1 fruit fly cellular context compared by ENCODE assay signal in genomic region chr3R:21297387-21297956, dm6.
TF ChIP-seq lines count a peak whose summit lies in the region.

No protein-coding gene starts in this region.

TF ChIP-seq in whole organism, embryonic, 481 proteins besides CTCF, POLR2A, EP300 and RAD21 (continued from another document and continues in another):
- TF ChIP-seq CG13296 (GFP tag; optimal IDR thresholded peaks at IDR 0.05; lab: Kevin White, UChicago): peak; percentile 89
- peak; percentile 72 for TF ChIP-seq CG18011 (GFP tag; optimal IDR thresholded peaks at IDR 0.05; lab: Kevin White, UChicago)
- peak; percentile 59 for TF ChIP-seq corto (GFP tag; optimal IDR thresholded peaks at IDR 0.05; lab: Kevin White, UChicago)
- no peak for TF ChIP-seq wor (GFP tag; IDR thresholded peaks at IDR 0.05; lab: Robert Waterston, UW)
- peak; percentile 82 for TF ChIP-seq eyg (GFP tag; optimal IDR thresholded peaks at IDR 0.05; lab: Kevin White, UChicago)
- no peak for TF ChIP-seq lmd (GFP tag; IDR thresholded peaks at IDR 0.05; lab: Robert Waterston, UW)
- TF ChIP-seq Dref (GFP tag; IDR thresholded peaks at IDR 0.05; lab: Robert Waterston, UW): no peak
- peak; percentile 73 for TF ChIP-seq CG2120 (GFP tag; optimal IDR thresholded peaks at IDR 0.05; lab: Kevin White, UChicago)
- peak; percentile 92 for TF ChIP-seq Hmr (GFP tag; optimal IDR thresholded peaks at IDR 0.05; lab: Kevin White, UChicago)
- TF ChIP-seq CG11456 (GFP tag; IDR thresholded peaks at IDR 0.05; lab: Robert Waterston, UW): no peak
- peak; percentile 95 for TF ChIP-seq CG6813 (GFP tag; optimal IDR thresholded peaks at IDR 0.05; lab: Kevin White, UChicago)
- TF ChIP-seq stc (GFP tag; IDR thresholded peaks at IDR 0.05; lab: Robert Waterston, UW): no peak
- peak; percentile 36 for TF ChIP-seq CG9437 (GFP tag; optimal IDR thresholded peaks at IDR 0.05; lab: Kevin White, UChicago)
- TF ChIP-seq CG17829 (tag; optimal IDR thresholded peaks at IDR 0.05; lab: Kevin White, UChicago): no peak
- TF ChIP-seq CG3407 (GFP tag; optimal IDR thresholded peaks at IDR 0.05; lab: Kevin White, UChicago): peak; percentile 90
- peak; percentile 72 for TF ChIP-seq CG14965 (GFP tag; optimal IDR thresholded peaks at IDR 0.05; lab: Kevin White, UChicago; ENCODE audit: borderline replicate concordance)
- no peak for TF ChIP-seq HLHmδ (GFP tag; optimal IDR thresholded peaks at IDR 0.05; lab: Kevin White, UChicago)
- no peak for TF ChIP-seq CG34224 (GFP tag; IDR thresholded peaks at IDR 0.05; lab: Robert Waterston, UW; ENCODE audit: partially characterized antibody)
- TF ChIP-seq dmrt99B (tag; optimal IDR thresholded peaks at IDR 0.05; lab: Kevin White, UChicago): peak; percentile 60
- peak; percentile 38 for TF ChIP-seq gcm (GFP tag; optimal IDR thresholded peaks at IDR 0.05; lab: Kevin White, UChicago)
- peak; percentile 58 for TF ChIP-seq CG15514 (GFP tag; optimal IDR thresholded peaks at IDR 0.05; lab: Kevin White, UChicago)
- TF ChIP-seq TFAM (GFP tag; optimal IDR thresholded peaks at IDR 0.05; lab: Kevin White, UChicago): peak; percentile 44
- peak; percentile 77 for TF ChIP-seq BtbVII (GFP tag; optimal IDR thresholded peaks at IDR 0.05; lab: Kevin White, UChicago)
- TF ChIP-seq CG8478 (optimal IDR thresholded peaks at IDR 0.05; lab: Kevin White, UChicago): no peak
- TF ChIP-seq CG1602 (GFP tag; optimal IDR thresholded peaks at IDR 0.05; lab: Kevin White, UChicago): peak; percentile 3
- TF ChIP-seq insv (GFP tag; optimal IDR thresholded peaks at IDR 0.05; lab: Kevin White, UChicago): peak in 1 of 2 experiments; percentile 13
- TF ChIP-seq org-1 (GFP tag; optimal IDR thresholded peaks at IDR 0.05; lab: Kevin White, UChicago): peak; percentile 75
- no peak for TF ChIP-seq slbo (GFP tag; IDR thresholded peaks at IDR 0.05; lab: Robert Waterston, UW)
- TF ChIP-seq sob (GFP tag; IDR thresholded peaks at IDR 0.05; lab: Robert Waterston, UW): no peak
- peak; percentile 74 for TF ChIP-seq sug (tag; optimal IDR thresholded peaks at IDR 0.05; lab: Kevin White, UChicago)
- peak in 1 of 3 experiments; percentile 19 for TF ChIP-seq Stat92E (GFP tag; optimal IDR thresholded peaks at IDR 0.05; lab: Kevin White, UChicago)
- TF ChIP-seq Hsf (GFP tag; optimal IDR thresholded peaks at IDR 0.05; lab: Kevin White, UChicago): peak; percentile 50
- TF ChIP-seq z (GFP tag; IDR thresholded peaks at IDR 0.05; lab: Robert Waterston, UW): no peak
- TF ChIP-seq CG10654 (GFP tag; optimal IDR thresholded peaks at IDR 0.05; lab: Kevin White, UChicago): peak; percentile 49
- TF ChIP-seq Ets65A (GFP tag; lab: Kevin White, UChicago): peak; percentile 17
- TF ChIP-seq MBD-R2 (GFP tag; IDR thresholded peaks at IDR 0.05; lab: Robert Waterston, UW): no peak
- TF ChIP-seq nmo (GFP tag; optimal IDR thresholded peaks at IDR 0.05; lab: Kevin White, UChicago): no peak
- TF ChIP-seq Rfx (GFP tag; IDR thresholded peaks at IDR 0.05; lab: Robert Waterston, UW): no peak
- TF ChIP-seq CG6654 (GFP tag; optimal IDR thresholded peaks at IDR 0.05; lab: Kevin White, UChicago): no peak
- peak in 1 of 2 experiments; percentile 2 for TF ChIP-seq chif (GFP tag; optimal IDR thresholded peaks at IDR 0.05; lab: Kevin White, UChicago)
- TF ChIP-seq CG30431 (GFP tag; optimal IDR thresholded peaks at IDR 0.05; lab: Kevin White, UChicago): no peak
- peak; percentile 79 for TF ChIP-seq CG12659 (GFP tag; optimal IDR thresholded peaks at IDR 0.05; lab: Kevin White, UChicago)
- no peak for TF ChIP-seq zf30C (GFP tag; optimal IDR thresholded peaks at IDR 0.05; lab: Kevin White, UChicago)
- TF ChIP-seq Hr78 (GFP tag; optimal IDR thresholded peaks at IDR 0.05; lab: Kevin White, UChicago): peak in 1 of 2 experiments; percentile 35
- TF ChIP-seq Dbx (GFP tag; IDR thresholded peaks at IDR 0.05; lab: Robert Waterston, UW): no peak
- TF ChIP-seq ATbp (GFP tag; optimal IDR thresholded peaks at IDR 0.05; lab: Kevin White, UChicago): peak; percentile 95
- TF ChIP-seq CG1792 (GFP tag; optimal IDR thresholded peaks at IDR 0.05; lab: Kevin White, UChicago): peak; percentile 46
- TF ChIP-seq CG34422 (GFP tag; IDR thresholded peaks at IDR 0.05; lab: Robert Waterston, UW): no peak
- TF ChIP-seq CG7987 (GFP tag; optimal IDR thresholded peaks at IDR 0.05; lab: Kevin White, UChicago): peak; percentile 85
- TF ChIP-seq CG7357 (GFP tag; IDR thresholded peaks at IDR 0.05; lab: Robert Waterston, UW): 0 out of 3 replicates have a peak, but pooled peaks have one; percentile 32
- TF ChIP-seq CG10431 (GFP tag; optimal IDR thresholded peaks at IDR 0.05; lab: Kevin White, UChicago): peak; percentile 82
- TF ChIP-seq Dad (GFP tag; optimal IDR thresholded peaks at IDR 0.05; lab: Kevin White, UChicago): peak; percentile 77
- TF ChIP-seq shn (GFP tag; optimal IDR thresholded peaks at IDR 0.05; lab: Kevin White, UChicago): peak; percentile 10
- peak; percentile 77 for TF ChIP-seq CG6683 (GFP tag; optimal IDR thresholded peaks at IDR 0.05; lab: Kevin White, UChicago)
- TF ChIP-seq CG18476 (GFP tag; optimal IDR thresholded peaks at IDR 0.05; lab: Kevin White, UChicago): peak; percentile 64
- TF ChIP-seq kah (GFP tag; optimal IDR thresholded peaks at IDR 0.05; lab: Kevin White, UChicago): peak; percentile 57
- TF ChIP-seq fd3F (GFP tag; optimal IDR thresholded peaks at IDR 0.05; lab: Kevin White, UChicago): peak; percentile 65
- peak; percentile 20 for TF ChIP-seq CG30020 (tag; optimal IDR thresholded peaks at IDR 0.05; lab: Kevin White, UChicago)
- TF ChIP-seq sima (GFP tag; optimal IDR thresholded peaks at IDR 0.05; lab: Kevin White, UChicago): peak; percentile 62
- TF ChIP-seq CG4730 (GFP tag; IDR thresholded peaks at IDR 0.05; lab: Robert Waterston, UW): no peak
- TF ChIP-seq Oli (tag; optimal IDR thresholded peaks at IDR 0.05; lab: Kevin White, UChicago): peak; percentile 7
- peak; percentile 12 for TF ChIP-seq CG7745 (tag; optimal IDR thresholded peaks at IDR 0.05; lab: Kevin White, UChicago)
- TF ChIP-seq PHDP (tag; optimal IDR thresholded peaks at IDR 0.05; lab: Kevin White, UChicago): peak; percentile 74
- TF ChIP-seq unpg (GFP tag; optimal IDR thresholded peaks at IDR 0.05; lab: Kevin White, UChicago): peak; percentile 51
- no peak for TF ChIP-seq ind (GFP tag; optimal IDR thresholded peaks at IDR 0.05; lab: Kevin White, UChicago)
- TF ChIP-seq trem (tag; optimal IDR thresholded peaks at IDR 0.05; lab: Kevin White, UChicago): peak; percentile 30
- peak; percentile 56 for TF ChIP-seq her (GFP tag; optimal IDR thresholded peaks at IDR 0.05; lab: Kevin White, UChicago)
- TF ChIP-seq Antp (GFP tag; optimal IDR thresholded peaks at IDR 0.05; lab: Kevin White, UChicago): peak; percentile 20
- no peak for TF ChIP-seq CG6689 (GFP tag; IDR thresholded peaks at IDR 0.05; lab: Robert Waterston, UW)
- TF ChIP-seq Med (GFP tag; lab: Kevin White, UChicago): peak; percentile 94
- peak; percentile 80 for TF ChIP-seq CG12299 (tag; optimal IDR thresholded peaks at IDR 0.05; lab: Kevin White, UChicago)
- no peak for TF ChIP-seq fu2 (GFP tag; optimal IDR thresholded peaks at IDR 0.05; lab: Kevin White, UChicago)
- no peak for TF ChIP-seq hkb (optimal IDR thresholded peaks at IDR 0.05; lab: Kevin White, UChicago)
- no peak for TF ChIP-seq hkb (GFP tag; IDR thresholded peaks at IDR 0.05; lab: Robert Waterston, UW)
- TF ChIP-seq cas (GFP tag; IDR thresholded peaks at IDR 0.05; lab: Robert Waterston, UW): no peak
- TF ChIP-seq Rx (GFP tag; IDR thresholded peaks at IDR 0.05; lab: Robert Waterston, UW): no peak
- TF ChIP-seq grau (tag; optimal IDR thresholded peaks at IDR 0.05; lab: Kevin White, UChicago): peak; percentile 33
- no peak for TF ChIP-seq aop (GFP tag; IDR thresholded peaks at IDR 0.05; lab: Robert Waterston, UW)
- peak; percentile 59 for TF ChIP-seq twi (tag; optimal IDR thresholded peaks at IDR 0.05; lab: Kevin White, UChicago)
- peak; percentile 54 for TF ChIP-seq nom (GFP tag; optimal IDR thresholded peaks at IDR 0.05; lab: Kevin White, UChicago)
- TF ChIP-seq CG10274 (GFP tag; optimal IDR thresholded peaks at IDR 0.05; lab: Kevin White, UChicago): peak; percentile 97
- no peak for TF ChIP-seq hth (optimal IDR thresholded peaks at IDR 0.05; lab: Kevin White, UChicago)
- no peak for TF ChIP-seq H2.0 (GFP tag; IDR thresholded peaks at IDR 0.05; lab: Robert Waterston, UW)
- TF ChIP-seq zen (tag; optimal IDR thresholded peaks at IDR 0.05; lab: Kevin White, UChicago): no peak
- no peak for TF ChIP-seq CG8765 (GFP tag; IDR thresholded peaks at IDR 0.05; lab: Robert Waterston, UW)
- no peak for TF ChIP-seq HmgD (GFP tag; optimal IDR thresholded peaks at IDR 0.05; lab: Kevin White, UChicago)
- no peak for TF ChIP-seq CG16813 (GFP tag; IDR thresholded peaks at IDR 0.05; lab: Robert Waterston, UW; ENCODE audit: partially characterized antibody)
- TF ChIP-seq B-H2 (GFP tag; optimal IDR thresholded peaks at IDR 0.05; lab: Kevin White, UChicago): peak; percentile 89
- no peak for TF ChIP-seq CG15073 (GFP tag; optimal IDR thresholded peaks at IDR 0.05; lab: Kevin White, UChicago)
- TF ChIP-seq wdn (GFP tag; IDR thresholded peaks at IDR 0.05; lab: Robert Waterston, UW): no peak
- TF ChIP-seq CG11560 (tag; IDR thresholded peaks at IDR 0.05; lab: Robert Waterston, UW): no peak
- peak; percentile 2 for TF ChIP-seq CG4424 (GFP tag; optimal IDR thresholded peaks at IDR 0.05; lab: Kevin White, UChicago)
- peak; percentile 45 for TF ChIP-seq bcd (GFP tag; optimal IDR thresholded peaks at IDR 0.05; lab: Kevin White, UChicago)
- peak; percentile 76 for TF ChIP-seq cg (GFP tag; optimal IDR thresholded peaks at IDR 0.05; lab: Kevin White, UChicago)
- no peak for TF ChIP-seq dimm (GFP tag; IDR thresholded peaks at IDR 0.05; lab: Robert Waterston, UW)
- TF ChIP-seq CG1529 (GFP tag; optimal IDR thresholded peaks at IDR 0.05; lab: Kevin White, UChicago): peak; percentile 64
- TF ChIP-seq Ets97D (GFP tag; optimal IDR thresholded peaks at IDR 0.05; lab: Kevin White, UChicago): no peak
- TF ChIP-seq schlank (tag; optimal IDR thresholded peaks at IDR 0.05; lab: Kevin White, UChicago): peak; percentile 89
- peak; percentile 78 for TF ChIP-seq NK7.1 (GFP tag; optimal IDR thresholded peaks at IDR 0.05; lab: Kevin White, UChicago)
- peak; percentile 14 for TF ChIP-seq pb (GFP tag; optimal IDR thresholded peaks at IDR 0.05; lab: Kevin White, UChicago)
- peak; percentile 48 for TF ChIP-seq Nf-YB (GFP tag; optimal IDR thresholded peaks at IDR 0.05; lab: Kevin White, UChicago)
- TF ChIP-seq Bdp1 (GFP tag; optimal IDR thresholded peaks at IDR 0.05; lab: Kevin White, UChicago): peak; percentile 58
- TF ChIP-seq ash1 (GFP tag; optimal IDR thresholded peaks at IDR 0.05; lab: Kevin White, UChicago): peak; percentile 60
- TF ChIP-seq CG8944 (GFP tag; optimal IDR thresholded peaks at IDR 0.05; lab: Kevin White, UChicago): peak; percentile 2
- TF ChIP-seq Optix (GFP tag; IDR thresholded peaks at IDR 0.05; lab: Robert Waterston, UW): no peak
- peak; percentile 96 for TF ChIP-seq lab (GFP tag; optimal IDR thresholded peaks at IDR 0.05; lab: Kevin White, UChicago)
- no peak for TF ChIP-seq Dll (GFP tag; IDR thresholded peaks at IDR 0.05; lab: Robert Waterston, UW; ENCODE audit: partially characterized antibody)
- peak; percentile 83 for TF ChIP-seq gsb-n (tag; optimal IDR thresholded peaks at IDR 0.05; lab: Kevin White, UChicago)
- no peak for TF ChIP-seq ato (GFP tag; IDR thresholded peaks at IDR 0.05; lab: Robert Waterston, UW; ENCODE audit: partially characterized antibody)
- peak; percentile 31 for TF ChIP-seq Deaf1 (tag; optimal IDR thresholded peaks at IDR 0.05; lab: Kevin White, UChicago)
- no peak for TF ChIP-seq Dip3 (GFP tag; optimal IDR thresholded peaks at IDR 0.05; lab: Kevin White, UChicago)
- peak; percentile 67 to 82 for TF ChIP-seq Trl (optimal IDR thresholded peaks at IDR 0.05; lab: Kevin White, UChicago)
- peak; percentile 76 for TF ChIP-seq Trl (GFP tag; optimal IDR thresholded peaks at IDR 0.05; lab: Kevin White, UChicago)
- TF ChIP-seq CG31441 (GFP tag; IDR thresholded peaks at IDR 0.05; lab: Robert Waterston, UW): no peak
- TF ChIP-seq seq (GFP tag; IDR thresholded peaks at IDR 0.05; lab: Robert Waterston, UW): no peak
- no peak for TF ChIP-seq dan (GFP tag; IDR thresholded peaks at IDR 0.05; lab: Robert Waterston, UW)
- TF ChIP-seq Atf3 (GFP tag; optimal IDR thresholded peaks at IDR 0.05; lab: Kevin White, UChicago): peak; percentile 14
- no peak for TF ChIP-seq Poxn (GFP tag; IDR thresholded peaks at IDR 0.05; lab: Robert Waterston, UW)
- no peak for TF ChIP-seq CG10321 (GFP tag; IDR thresholded peaks at IDR 0.05; lab: Robert Waterston, UW)
- no peak for TF ChIP-seq nerfin-2 (GFP tag; IDR thresholded peaks at IDR 0.05; lab: Robert Waterston, UW; ENCODE audit: partially characterized antibody)
- TF ChIP-seq sens-2 (GFP tag; IDR thresholded peaks at IDR 0.05; lab: Robert Waterston, UW): no peak
- TF ChIP-seq mam (GFP tag; optimal IDR thresholded peaks at IDR 0.05; lab: Kevin White, UChicago): no peak
- peak; percentile 25 for TF ChIP-seq btn (GFP tag; optimal IDR thresholded peaks at IDR 0.05; lab: Kevin White, UChicago)
- TF ChIP-seq tgo (GFP tag; IDR thresholded peaks at IDR 0.05; lab: Robert Waterston, UW): no peak
- peak; percentile 66 for TF ChIP-seq luna (GFP tag; optimal IDR thresholded peaks at IDR 0.05; lab: Kevin White, UChicago)
- TF ChIP-seq CG12219 (GFP tag; optimal IDR thresholded peaks at IDR 0.05; lab: Kevin White, UChicago): peak; percentile 66
- peak; percentile 68 for TF ChIP-seq NC2α (GFP tag; optimal IDR thresholded peaks at IDR 0.05; lab: Kevin White, UChicago)
- TF ChIP-seq Camta (GFP tag; optimal IDR thresholded peaks at IDR 0.05; lab: Kevin White, UChicago): peak; percentile 60
- TF ChIP-seq CoRest (tag; optimal IDR thresholded peaks at IDR 0.05; lab: Kevin White, UChicago): peak; percentile 64
- TF ChIP-seq maf-S (GFP tag; optimal IDR thresholded peaks at IDR 0.05; lab: Kevin White, UChicago): peak; percentile 52
- no peak for TF ChIP-seq Hmx (GFP tag; optimal IDR thresholded peaks at IDR 0.05; lab: Kevin White, UChicago)
- no peak for TF ChIP-seq Doc2 (GFP tag; IDR thresholded peaks at IDR 0.05; lab: Robert Waterston, UW)
- peak; percentile 29 for TF ChIP-seq crc (GFP tag; optimal IDR thresholded peaks at IDR 0.05; lab: Kevin White, UChicago)
- no peak for TF ChIP-seq Xrp1 (GFP tag; IDR thresholded peaks at IDR 0.05; lab: Robert Waterston, UW)
- TF ChIP-seq BEAF-32 (GFP tag; optimal IDR thresholded peaks at IDR 0.05; lab: Kevin White, UChicago): no peak
- peak; percentile 76 for TF ChIP-seq Lhr (GFP tag; optimal IDR thresholded peaks at IDR 0.05; lab: Kevin White, UChicago)
